Fruit fly (Drosophila melanogaster) whole organism, embryonic: ENCODE measurements around the gene CG17109.

ENCODE experiments used
- Asciz ChIP-seq: fragments of 200-800 bp; sonication (Bioruptor generic); optimal IDR thresholded peaks from 2 replicates; lab custom pipeline; 2017; ENCODE audit warnings: missing biosample characterization, mild to moderate bottlenecking, missing genetic modification characterization, missing genetic modification reagents
- Atf3 ChIP-seq: fragments of 200-800 bp; sonication (Bioruptor generic); optimal IDR thresholded peaks from 3 replicates; lab custom pipeline; 2016; ENCODE audit warnings: missing biosample characterization, missing genetic modification characterization
- CG11247 ChIP-seq: fragments of 200-800 bp; sonication (Bioruptor generic); IDR thresholded peaks from 2 replicates; pipeline ENCODE4 v1.3.6; 2022; ENCODE audit warnings: missing biosample characterization, missing genetic modification characterization
- CG12236 ChIP-seq: fragments of 200-800 bp; sonication (Bioruptor generic); optimal IDR thresholded peaks from 2 replicates; lab custom pipeline; 2016; ENCODE audit warnings: missing biosample characterization, missing genetic modification characterization
- CG15696 ChIP-seq: fragments of 200-800 bp; sonication (Bioruptor generic); optimal IDR thresholded peaks from 2 replicates; lab custom pipeline; 2019; ENCODE audit warnings: missing biosample characterization, mild to moderate bottlenecking, missing genetic modification characterization, moderate library complexity
- CG16779 ChIP-seq: fragments of 200-800 bp; sonication (Bioruptor generic); IDR thresholded peaks from 2 replicates; pipeline ENCODE4 v1.3.6; 2022; ENCODE audit warnings: missing biosample characterization, missing genetic modification characterization
- CG17186 ChIP-seq: fragments of 200-800 bp; sonication (Bioruptor generic); optimal IDR thresholded peaks from 3 replicates; lab custom pipeline; 2017; ENCODE audit warnings: missing biosample characterization, missing genetic modification reagents, missing genetic modification characterization
- CG17359 ChIP-seq: fragments of 200-800 bp; sonication (Bioruptor generic); optimal IDR thresholded peaks from 3 replicates; lab custom pipeline; 2018; ENCODE audit warnings: missing biosample characterization, mild to moderate bottlenecking, missing genetic modification characterization, moderate library complexity
- CG18011 ChIP-seq: fragments of 200-800 bp; sonication (Bioruptor generic); optimal IDR thresholded peaks from 2 replicates; lab custom pipeline; 2017; ENCODE audit warnings: missing biosample characterization, missing genetic modification characterization, mild to moderate bottlenecking, moderate library complexity, missing genotype
- CG31365 ChIP-seq: fragments of 200-800 bp; sonication (Bioruptor generic); optimal IDR thresholded peaks from 2 replicates; lab custom pipeline; 2018; ENCODE audit warnings: missing biosample characterization, mild to moderate bottlenecking, missing genetic modification characterization
- CG3847 ChIP-seq: fragments of 200-800 bp; sonication (Bioruptor generic); IDR thresholded peaks from 2 replicates; pipeline ENCODE4 v1.3.6; 2022; ENCODE audit warnings: missing biosample characterization, missing genetic modification characterization
- CG4707 ChIP-seq: fragments of 200-800 bp; sonication (Bioruptor generic); optimal IDR thresholded peaks from 2 replicates; lab custom pipeline; 2018; ENCODE audit warnings: missing biosample characterization, mild to moderate bottlenecking, missing genetic modification characterization, moderate library complexity
- CG4730 ChIP-seq: fragments of 200-800 bp; sonication (Bioruptor generic); IDR thresholded peaks from 2 replicates; pipeline ENCODE4 v1.3.6; 2022; ENCODE audit warnings: missing biosample characterization, missing genetic modification characterization
- CG5953 ChIP-seq: fragments of 200-800 bp; sonication (Bioruptor generic); IDR thresholded peaks from 2 replicates; pipeline ENCODE4 v1.3.6; 2022; ENCODE audit warnings: missing biosample characterization, missing genetic modification characterization
- CG6689 ChIP-seq: fragments of 200-800 bp; sonication (Bioruptor generic); IDR thresholded peaks from 2 replicates; pipeline ENCODE4 v1.3.6; 2022; ENCODE audit warnings: missing biosample characterization, missing genetic modification characterization
- CG7987 ChIP-seq: fragments of 200-800 bp; sonication (Bioruptor generic); optimal IDR thresholded peaks from 2 replicates; lab custom pipeline; 2018; ENCODE audit warnings: missing biosample characterization, mild to moderate bottlenecking, missing genetic modification characterization, moderate library complexity
- CG8281 ChIP-seq: fragments of 200-800 bp; sonication (Bioruptor generic); optimal IDR thresholded peaks from 2 replicates; lab custom pipeline; 2018; ENCODE audit warnings: missing biosample characterization, mild to moderate bottlenecking, missing genetic modification characterization, moderate library complexity
- CG9876 ChIP-seq: fragments of 200-800 bp; sonication (Bioruptor generic); optimal IDR thresholded peaks from 2 replicates; lab custom pipeline; 2016; ENCODE audit warnings: missing biosample characterization, missing genetic modification characterization
- D ChIP-seq, 2 experiments: fragments of 200-800 bp in 1 of 2; fragments of >200 bp in 1 of 2; sonication (Bioruptor generic) in 1 of 2; optimal IDR thresholded peaks; 2 replicates in 1 of 2; 3 replicates in 1 of 2; lab custom pipeline; 2017; ENCODE audit warnings: mild to moderate bottlenecking in 1 of 2, missing biosample characterization in 1 of 2, missing genetic modification characterization in 1 of 2, missing genetic modification reagents in 1 of 2
- Gsc ChIP-seq: fragments of 200-800 bp; sonication (Bioruptor generic); IDR thresholded peaks from 2 replicates; pipeline ENCODE4 v1.3.6; 2022; ENCODE audit warnings: missing biosample characterization, missing genetic modification characterization
- HLHmδ ChIP-seq: fragments of 200-800 bp; sonication (Bioruptor generic); optimal IDR thresholded peaks from 2 replicates; lab custom pipeline; 2018; ENCODE audit warnings: missing biosample characterization, mild to moderate bottlenecking, missing genetic modification characterization, moderate library complexity
- HmgZ ChIP-seq: fragments of 200-800 bp; sonication (Bioruptor generic); optimal IDR thresholded peaks from 2 replicates; lab custom pipeline; 2018; ENCODE audit warnings: missing biosample characterization, mild to moderate bottlenecking, missing genetic modification characterization
- Hsf ChIP-seq: fragments of 200-800 bp; sonication (Bioruptor generic); optimal IDR thresholded peaks from 3 replicates; lab custom pipeline; 2016; ENCODE audit warnings: missing biosample characterization, missing genetic modification characterization
- Lim3 ChIP-seq: fragments of 200-800 bp; sonication (Bioruptor generic); IDR thresholded peaks from 2 replicates; pipeline ENCODE4 v1.3.6; 2022; ENCODE audit warnings: missing biosample characterization, missing genetic modification characterization
- Med ChIP-seq: fragments of 200-800 bp; sonication (Bioruptor generic); peaks from one replicate; lab custom pipeline; 2016; ENCODE audit warnings: missing biosample characterization, missing genetic modification characterization, mild to moderate bottlenecking, inconsistent platforms, moderate library complexity
- NC2α ChIP-seq: fragments of 200-800 bp; sonication (Bioruptor generic); optimal IDR thresholded peaks from 2 replicates; lab custom pipeline; 2016; ENCODE audit warnings: missing biosample characterization, missing genetic modification characterization
- Nf-YA ChIP-seq: fragments of 200-800 bp; sonication (Bioruptor generic); IDR thresholded peaks from 2 replicates; pipeline ENCODE4 v1.3.6; 2022; ENCODE audit warnings: missing biosample characterization, missing genetic modification characterization
- NfI ChIP-seq: fragments of 200-800 bp; sonication (Bioruptor generic); optimal IDR thresholded peaks from 3 replicates; lab custom pipeline; 2018; ENCODE audit warnings: missing biosample characterization, mild to moderate bottlenecking, missing genetic modification characterization, moderate library complexity
- ab ChIP-seq: fragments of 200-800 bp; sonication (Bioruptor generic); optimal IDR thresholded peaks from 2 replicates; lab custom pipeline; 2016; ENCODE audit warnings: missing biosample characterization, missing genetic modification characterization
- ac ChIP-seq: fragments of 200-800 bp; sonication (Bioruptor generic); optimal IDR thresholded peaks from 3 replicates; lab custom pipeline; 2017; ENCODE audit warnings: missing biosample characterization, mild to moderate bottlenecking, missing genetic modification characterization
- amos ChIP-seq: fragments of 200-800 bp; sonication (Bioruptor generic); IDR thresholded peaks from 2 replicates; pipeline ENCODE4 v1.3.6; 2022; ENCODE audit warnings: missing biosample characterization, missing genetic modification characterization; ENCODE audit not compliant: partially characterized antibody
- cas ChIP-seq: fragments of 200-800 bp; sonication (Bioruptor generic); IDR thresholded peaks from 2 replicates; pipeline ENCODE4 v1.3.6; 2022; ENCODE audit warnings: missing biosample characterization, missing genetic modification characterization
- croc ChIP-seq: fragments of 200-800 bp; sonication (Bioruptor generic); conservative IDR thresholded peaks from 3 replicates; pipeline ENCODE4 v1.3.6; 2022; ENCODE audit warnings: missing biosample characterization, missing genetic modification characterization
- dysf ChIP-seq: fragments of 200-800 bp; sonication (Bioruptor generic); IDR thresholded peaks from 3 replicates; pipeline ENCODE4 v1.3.6; 2022; ENCODE audit warnings: missing biosample characterization, missing genetic modification characterization
- ewg ChIP-seq: fragments of 200-800 bp; sonication (Bioruptor generic); optimal IDR thresholded peaks from 3 replicates; lab custom pipeline; 2017; ENCODE audit warnings: mild to moderate bottlenecking, missing biosample characterization, missing genetic modification reagents, missing genetic modification characterization
- fu2 ChIP-seq: fragments of 200-800 bp; sonication (Bioruptor generic); optimal IDR thresholded peaks from 2 replicates; lab custom pipeline; 2016; ENCODE audit warnings: missing biosample characterization, missing genetic modification characterization
- gem ChIP-seq: fragments of 200-800 bp; sonication (Bioruptor generic); optimal IDR thresholded peaks from 2 replicates; lab custom pipeline; 2019; ENCODE audit warnings: missing biosample characterization, mild to moderate bottlenecking, missing genetic modification characterization, moderate library complexity
- her ChIP-seq: fragments of 200-800 bp; sonication (Bioruptor generic); optimal IDR thresholded peaks from 2 replicates; lab custom pipeline; 2016; ENCODE audit warnings: missing biosample characterization, missing genetic modification characterization
- kah ChIP-seq: fragments of 200-800 bp; sonication (Bioruptor generic); optimal IDR thresholded peaks from 2 replicates; lab custom pipeline; 2018; ENCODE audit warnings: missing biosample characterization, mild to moderate bottlenecking, missing genetic modification characterization
- nau ChIP-seq: fragments of 200-800 bp; sonication (Bioruptor generic); optimal IDR thresholded peaks from 3 replicates; lab custom pipeline; 2017; ENCODE audit warnings: missing biosample characterization, mild to moderate bottlenecking, missing genetic modification characterization, missing genetic modification reagents
- nerfin-1 ChIP-seq: fragments of 200-800 bp; sonication (Bioruptor generic); optimal IDR thresholded peaks from 3 replicates; lab custom pipeline; 2019; ENCODE audit warnings: missing biosample characterization, mild to moderate bottlenecking, missing genetic modification characterization, moderate library complexity
- oc ChIP-seq: fragments of 200-800 bp; sonication (Bioruptor generic); optimal IDR thresholded peaks from 2 replicates; lab custom pipeline; 2018; ENCODE audit warnings: missing biosample characterization, mild to moderate bottlenecking, missing genetic modification characterization, moderate library complexity
- odd ChIP-seq: fragments of 200-800 bp; sonication (Bioruptor generic); optimal IDR thresholded peaks from 2 replicates; lab custom pipeline; 2017; ENCODE audit warnings: missing biosample characterization, mild to moderate bottlenecking, missing genetic modification characterization
- pfk ChIP-seq: fragments of 200-800 bp; sonication (Bioruptor generic); optimal IDR thresholded peaks from 2 replicates; lab custom pipeline; 2018; ENCODE audit warnings: missing biosample characterization, mild to moderate bottlenecking, missing genetic modification characterization, moderate library complexity
- repo ChIP-seq: fragments of 200-800 bp; sonication (Bioruptor generic); optimal IDR thresholded peaks from 2 replicates; lab custom pipeline; 2016; ENCODE audit warnings: missing biosample characterization, missing genetic modification characterization
- sima ChIP-seq: fragments of 200-800 bp; sonication (Bioruptor generic); optimal IDR thresholded peaks from 2 replicates; lab custom pipeline; 2016; ENCODE audit warnings: missing biosample characterization, missing genetic modification characterization
- tgo ChIP-seq: fragments of 200-800 bp; sonication (Bioruptor generic); IDR thresholded peaks from 3 replicates; pipeline ENCODE4 v1.3.6; 2022; ENCODE audit warnings: missing biosample characterization, missing genetic modification characterization
- tio ChIP-seq: fragments of 200-800 bp; sonication (Bioruptor generic); optimal IDR thresholded peaks from 2 replicates; lab custom pipeline; 2017; ENCODE audit warnings: missing biosample characterization, missing genetic modification characterization, inconsistent platforms
- tna ChIP-seq: fragments of 200-800 bp; sonication (Bioruptor generic); IDR thresholded peaks from 2 replicates; pipeline ENCODE4 v1.3.6; 2022; ENCODE audit warnings: missing biosample characterization, missing genetic modification characterization; ENCODE audit not compliant: partially characterized antibody
- yki ChIP-seq: fragments of >200 bp; optimal IDR thresholded peaks from 3 replicates; lab custom pipeline; 2018
- zf30C ChIP-seq: fragments of 200-800 bp; sonication (Bioruptor generic); optimal IDR thresholded peaks from 3 replicates; lab custom pipeline; 2018; ENCODE audit warnings: missing biosample characterization, mild to moderate bottlenecking, missing genetic modification characterization

CG17109 gene

DNA sequence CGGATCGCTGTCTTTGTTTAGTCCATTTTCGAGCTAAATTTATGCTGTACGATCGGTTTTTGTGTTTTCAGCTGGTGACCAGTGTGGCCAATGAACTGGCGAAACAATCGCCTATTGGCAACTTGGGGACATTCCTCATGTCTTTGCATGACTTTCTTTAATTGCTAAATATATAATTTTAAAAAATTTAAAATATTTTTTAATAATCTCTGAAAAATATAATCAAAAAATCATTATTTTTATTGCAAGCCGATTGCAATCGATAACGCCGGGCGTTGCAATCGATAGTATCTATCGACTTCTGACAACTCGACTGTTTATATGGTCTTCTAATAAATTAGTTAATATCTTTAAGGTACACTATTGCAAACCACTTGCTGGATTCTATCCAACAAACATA lies 34.3 kb upstream of the CG17109 start, which contains the start of the genes sav and Ublcp1 (continued):
- TF ChIP-seq tna (GFP tag; lab: Robert Waterston, UW), result peak; percentile 69; the same call in 1 of the 2 replicates
- TF ChIP-seq croc, result no peak
- TF ChIP-seq CG31365, result no peak
- no peak for TF ChIP-seq D (optimal IDR thresholded peaks at IDR 0.05; lab: Kevin White, UChicago)
- no peak for TF ChIP-seq D (GFP tag; optimal IDR thresholded peaks at IDR 0.05; lab: Kevin White, UChicago)
- no peak for TF ChIP-seq CG5953 (GFP tag; lab: Robert Waterston, UW)
- TF ChIP-seq HmgZ (tag; lab: Kevin White, UChicago), result peak; percentile 11
- no peak for TF ChIP-seq dysf (GFP tag; lab: Robert Waterston, UW)
- no peak for TF ChIP-seq ab
- TF ChIP-seq cas (GFP tag; lab: Robert Waterston, UW), result no peak
- 0 out of 3 replicates have a peak, but pooled peaks have one; percentile 14 for TF ChIP-seq tgo
- 0 out of 2 replicates have a peak, but pooled peaks have one; percentile 16 for TF ChIP-seq CG3847 (GFP tag; lab: Robert Waterston, UW)
- no peak for TF ChIP-seq fu2 (GFP tag; lab: Kevin White, UChicago)
- no peak for TF ChIP-seq repo (GFP tag; lab: Kevin White, UChicago)
- TF ChIP-seq CG4730 (GFP tag; lab: Robert Waterston, UW), result no peak
- TF ChIP-seq Atf3 (GFP tag; lab: Kevin White, UChicago), result no peak
- TF ChIP-seq CG18011 (GFP tag; lab: Kevin White, UChicago), result no peak
- TF ChIP-seq Hsf (GFP tag; lab: Kevin White, UChicago), result no peak
- TF ChIP-seq Asciz, result no peak
- no peak for TF ChIP-seq HLHmδ (GFP tag; lab: Kevin White, UChicago)
- TF ChIP-seq yki, result no peak
- no peak for TF ChIP-seq CG7987 (GFP tag; lab: Kevin White, UChicago)
- no peak for TF ChIP-seq kah (GFP tag; lab: Kevin White, UChicago)
- no peak for TF ChIP-seq sima (GFP tag; lab: Kevin White, UChicago)
- no peak for TF ChIP-seq nerfin-1 (tag; lab: Kevin White, UChicago)
- no peak for TF ChIP-seq odd (GFP tag; lab: Kevin White, UChicago)
- no peak for TF ChIP-seq CG17186 (GFP tag; lab: Kevin White, UChicago)
- no peak for TF ChIP-seq CG12236 (GFP tag; lab: Kevin White, UChicago)
- TF ChIP-seq amos (GFP tag; lab: Robert Waterston, UW), result peak; percentile 87
- no peak for TF ChIP-seq zf30C
- no peak for TF ChIP-seq CG16779 (GFP tag; lab: Robert Waterston, UW)
- no peak for TF ChIP-seq CG4707 (GFP tag; lab: Kevin White, UChicago)
- TF ChIP-seq CG8281 (tag; lab: Kevin White, UChicago), result no peak
- no peak for TF ChIP-seq CG17359 (tag; lab: Kevin White, UChicago)
- peak; percentile 18 for TF ChIP-seq Med (GFP tag; lab: Kevin White, UChicago)
- no peak for TF ChIP-seq CG15696 (tag; lab: Kevin White, UChicago)
- no peak for TF ChIP-seq oc
- no peak for TF ChIP-seq nau (GFP tag; lab: Kevin White, UChicago)
- TF ChIP-seq CG9876 (GFP tag; lab: Kevin White, UChicago), result no peak
- TF ChIP-seq Lim3 (GFP tag; lab: Robert Waterston, UW), result no peak
- TF ChIP-seq CG6689, result 0 out of 2 replicates have a peak, but pooled peaks have one; percentile 18
- no peak for TF ChIP-seq her
- no peak for TF ChIP-seq tio (GFP tag; lab: Kevin White, UChicago)
- TF ChIP-seq Nf-YA (GFP tag; lab: Robert Waterston, UW), result no peak
- TF ChIP-seq NC2α (GFP tag; lab: Kevin White, UChicago), result no peak
- TF ChIP-seq pfk (GFP tag; lab: Kevin White, UChicago), result no peak
- no peak for TF ChIP-seq Gsc (GFP tag; lab: Robert Waterston, UW)
- TF ChIP-seq ewg, result no peak
- peak; percentile 11 for TF ChIP-seq NfI (GFP tag; lab: Kevin White, UChicago)
- TF ChIP-seq ac (GFP tag; lab: Kevin White, UChicago), result no peak
- TF ChIP-seq CG11247 (GFP tag; lab: Robert Waterston, UW), result no peak
- no peak for TF ChIP-seq gem (tag; lab: Kevin White, UChicago)
